Fruit fly (Drosophila melanogaster) whole organism: ENCODE measurements around the gene PMCA.

Experiments
- CG8478 ChIP-seq: fragments of >200 bp; optimal IDR thresholded peaks from 2 replicates; lab custom pipeline; 2018; ENCODE audit warnings: inconsistent platforms
- EcR ChIP-seq, 2 experiments: fragments of >200 bp; optimal IDR thresholded peaks; 2 replicates each; lab custom pipeline; 2017; ENCODE audit warnings: missing biosample characterization in 2 of 2, missing genetic modification characterization in 2 of 2, missing genetic modification reagents in 2 of 2
- usp ChIP-seq: fragments of >200 bp; optimal IDR thresholded peaks from 2 replicates; lab custom pipeline; 2017; ENCODE audit warnings: missing biosample characterization, missing genetic modification characterization, mixed read lengths

DNA sequence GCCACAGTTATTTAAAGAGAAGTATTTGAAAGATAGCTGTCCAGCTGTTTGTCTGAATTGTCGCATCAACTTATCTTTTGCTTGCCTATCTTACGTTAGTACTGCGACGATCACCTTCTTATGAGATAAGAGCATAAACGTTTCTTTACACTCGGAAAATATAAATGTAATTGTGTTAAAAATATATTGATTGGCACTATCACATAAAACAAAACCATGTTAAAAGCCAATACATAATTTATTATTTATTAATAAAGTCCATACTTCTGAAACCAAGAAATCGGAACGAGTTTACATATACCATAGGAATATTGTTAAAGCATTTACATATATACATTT, 182 bp upstream of the PMCA start:
- TF ChIP-seq CG8478 (no peak), EcR (GFP tag; optimal IDR thresholded peaks at IDR 0.05; lab: Kevin White, UChicago) (no peak), usp (GFP tag; lab: Kevin White, UChicago) (no peak)
